Worm (Caenorhabditis elegans): ENCODE data around the gene nspg-7.2.

The nspg-7.2 gene

ce11 chrIII:3249038-3249420 is 9.2 kb downstream of the nspg-7.2 start (continued):
- TF ChIP-seq nhr-80 (tag; optimal IDR thresholded peaks at IDR 0.05) (no peak), nhr-90 (tag; optimal IDR thresholded peaks at IDR 0.05) (peak; percentile 80), egl-44 (GFP tag; IDR thresholded peaks at IDR 0.05) (peak; percentile 67; the same call in 1 of the 2 replicates), Y53G8AR.9 (GFP tag; conservative IDR thresholded peaks at IDR 0.05) (peak; percentile 77), F49E8.2 (tag; optimal IDR thresholded peaks at IDR 0.05; ENCODE audit: insufficient read depth) (peak; percentile 24), F55B11.4 (tag; optimal IDR thresholded peaks at IDR 0.05; ENCODE audit: borderline replicate concordance, insufficient read depth) (no peak), lag-1 (GFP tag; IDR thresholded peaks at IDR 0.05) (no peak), lin-54 (GFP tag; optimal IDR thresholded peaks at IDR 0.05) (peak; percentile 49), nfyb-1 (GFP tag; IDR thresholded peaks at IDR 0.05) (peak; percentile 80), snpc-1.3 (tag; optimal IDR thresholded peaks at IDR 0.05; ENCODE audit: insufficient read depth) (peak; percentile 58), F39B2.1 (GFP tag; IDR thresholded peaks at IDR 0.05) (no peak), ztf-22 (GFP tag; optimal IDR thresholded peaks at IDR 0.05) (peak; percentile 30), dox-1 (GFP tag; IDR thresholded peaks at IDR 0.05) (no peak), hmg-1.2 (GFP tag; IDR thresholded peaks at IDR 0.05) (peak; percentile 48), mxl-1 (tag; optimal IDR thresholded peaks at IDR 0.05) (peak; percentile 88), zim-3 (tag; optimal IDR thresholded peaks at IDR 0.05) (peak; percentile 73), Y79H2A.3 (GFP tag; conservative IDR thresholded peaks at IDR 0.05) (no peak), rcor-1 (GFP tag; IDR thresholded peaks at IDR 0.05) (no peak), ztf-6 (GFP tag; IDR thresholded peaks at IDR 0.05) (no peak), sptf-2 (GFP tag; optimal IDR thresholded peaks at IDR 0.05) (no peak), madf-10 (tag; optimal IDR thresholded peaks at IDR 0.05) (peak; percentile 61), F52B5.7 (tag; optimal IDR thresholded peaks at IDR 0.05) (peak; percentile 45), nhr-120 (GFP tag; IDR thresholded peaks at IDR 0.05) (0 out of 2 replicates have a peak, but pooled peaks have one; percentile 64), cebp-2 (GFP tag; IDR thresholded peaks at IDR 0.05) (peak; percentile 90), ceh-58 (GFP tag; IDR thresholded peaks at IDR 0.05) (no peak), hrde-1 (tag; optimal IDR thresholded peaks at IDR 0.05; ENCODE audit: borderline replicate concordance) (peak; percentile 81), ztf-28 (GFP tag; IDR thresholded peaks at IDR 0.05) (peak; percentile 55; the same call in 1 of the 2 replicates)

- TF ChIP-seq ztf-28 (GFP tag; IDR thresholded peaks at IDR 0.05) (0 out of 2 replicates have a peak, but pooled peaks have one; percentile 8), F23B12.7 (tag; optimal IDR thresholded peaks at IDR 0.05; ENCODE audit: insufficient read depth) (peak; percentile 33), lin-35 (GFP tag; optimal IDR thresholded peaks at IDR 0.05) (peak in 1 of 3 experiments; percentile 38), F33H1.4 (GFP tag; IDR thresholded peaks at IDR 0.05) (peak; percentile 37), Y56A3A.18 (GFP tag; IDR thresholded peaks at IDR 0.05) (no peak), rcor-1 (GFP tag; IDR thresholded peaks at IDR 0.05) (0 out of 2 replicates have a peak, but pooled peaks have one; percentile 9), lsl-1 (GFP tag; optimal IDR thresholded peaks at IDR 0.05) (peak; percentile 71), snpc-1.3 (tag; optimal IDR thresholded peaks at IDR 0.05; ENCODE audit: insufficient read depth) (no peak), zfh-2 (GFP tag; conservative IDR thresholded peaks at IDR 0.05) (peak; percentile 56; the same call in 1 of the 2 replicates), snpc-4 (GFP tag; optimal IDR thresholded peaks at IDR 0.05) (no peak), snpc-4 (tag; optimal IDR thresholded peaks at IDR 0.05) (peak in 1 of 4 experiments; percentile 27), mcd-1 (GFP tag; IDR thresholded peaks at IDR 0.05) (peak; percentile 52)
These were observed 9.7 kb downstream of the nspg-7.2 start, which contains the start of gene nduf-9 for ce11 chrIII:3248307-3249037. nduf-9 (minus strand) TSS chrIII:3248575.
